Fruit fly (Drosophila melanogaster) whole organism, embryonic: ENCODE data around the gene Acp65Aa.

ENCODE experiments used
- Atf-2 ChIP-seq: fragments of 200-800 bp; sonication (Bioruptor generic); optimal IDR thresholded peaks from 2 replicates; lab custom pipeline; 2016; ENCODE audit warnings: missing biosample characterization, missing genetic modification characterization
- Atf3 ChIP-seq: fragments of 200-800 bp; sonication (Bioruptor generic); optimal IDR thresholded peaks from 3 replicates; lab custom pipeline; 2016; ENCODE audit warnings: missing biosample characterization, missing genetic modification characterization
- BEAF-32 ChIP-seq: fragments of 200-800 bp; sonication (Bioruptor generic); optimal IDR thresholded peaks from 3 replicates; lab custom pipeline; 2017; ENCODE audit warnings: missing biosample characterization, missing genetic modification characterization, mild to moderate bottlenecking, moderate library complexity, missing genetic modification reagents
- BtbVII ChIP-seq: fragments of 200-800 bp; sonication (Bioruptor generic); optimal IDR thresholded peaks from 3 replicates; lab custom pipeline; 2017; ENCODE audit warnings: missing biosample characterization, mild to moderate bottlenecking, missing genetic modification characterization
- CG10267 ChIP-seq: fragments of 200-800 bp; sonication (Bioruptor generic); optimal IDR thresholded peaks from 2 replicates; lab custom pipeline; 2018; ENCODE audit warnings: missing biosample characterization, mild to moderate bottlenecking, missing genetic modification characterization, moderate library complexity
- CG10654 ChIP-seq: fragments of 200-800 bp; sonication (Bioruptor generic); optimal IDR thresholded peaks from 2 replicates; lab custom pipeline; 2016; ENCODE audit warnings: missing biosample characterization, missing genetic modification characterization
- CG11504 ChIP-seq: fragments of 200-800 bp; sonication (Bioruptor generic); optimal IDR thresholded peaks from 3 replicates; lab custom pipeline; 2019; ENCODE audit warnings: missing biosample characterization, mild to moderate bottlenecking, missing genetic modification characterization, moderate library complexity
- CG12769 ChIP-seq: fragments of 200-800 bp; sonication (Bioruptor generic); optimal IDR thresholded peaks from 2 replicates; lab custom pipeline; 2019; ENCODE audit warnings: missing biosample characterization, mild to moderate bottlenecking, missing genetic modification characterization, moderate library complexity
- CG15011 ChIP-seq: fragments of 200-800 bp; sonication (Bioruptor generic); optimal IDR thresholded peaks from 3 replicates; lab custom pipeline; 2018; ENCODE audit warnings: missing biosample characterization, mild to moderate bottlenecking, missing genetic modification characterization
- CG31365 ChIP-seq: fragments of 200-800 bp; sonication (Bioruptor generic); optimal IDR thresholded peaks from 2 replicates; lab custom pipeline; 2018; ENCODE audit warnings: missing biosample characterization, mild to moderate bottlenecking, missing genetic modification characterization
- CG31388 ChIP-seq: fragments of 200-800 bp; sonication (Bioruptor generic); optimal IDR thresholded peaks from 2 replicates; lab custom pipeline; 2016; ENCODE audit warnings: missing biosample characterization, missing genetic modification characterization
- CG32532 ChIP-seq: fragments of 200-800 bp; sonication (Bioruptor generic); IDR thresholded peaks from 2 replicates; pipeline ENCODE4 v1.3.6; 2022; ENCODE audit warnings: missing biosample characterization, missing genetic modification characterization
- CG32767 ChIP-seq: fragments of 200-800 bp; sonication (Bioruptor generic); IDR thresholded peaks from 2 replicates; pipeline ENCODE4 v1.3.6; 2022; ENCODE audit warnings: missing biosample characterization, missing genetic modification characterization
- CG6254 ChIP-seq: fragments of 200-800 bp; sonication (Bioruptor generic); optimal IDR thresholded peaks from 3 replicates; lab custom pipeline; 2017; ENCODE audit warnings: mild to moderate bottlenecking, missing biosample characterization, missing genetic modification reagents, missing genetic modification characterization
- CG7357 ChIP-seq: fragments of 200-800 bp; sonication (Bioruptor generic); IDR thresholded peaks from 3 replicates; pipeline ENCODE4 v1.3.6; 2022; ENCODE audit warnings: missing biosample characterization, missing genetic modification characterization
- CG8290 ChIP-seq, 3 experiments: fragments of 200-800 bp; sonication (Bioruptor generic); optimal IDR thresholded peaks; 2 replicates each; lab custom pipeline; 2016 to 2019; ENCODE audit warnings: missing biosample characterization in 3 of 3, missing genetic modification characterization in 3 of 3, mild to moderate bottlenecking in 2 of 3, moderate library complexity in 1 of 3
- Chrac-16 ChIP-seq: fragments of 200-800 bp; sonication (Bioruptor generic); optimal IDR thresholded peaks from 3 replicates; lab custom pipeline; 2016; ENCODE audit warnings: missing biosample characterization, missing genetic modification characterization
- CrebB ChIP-seq: fragments of 200-800 bp; sonication (Bioruptor generic); optimal IDR thresholded peaks from 3 replicates; lab custom pipeline; 2018; ENCODE audit warnings: missing biosample characterization, mild to moderate bottlenecking, missing genetic modification characterization
- Dip2 ChIP-seq: fragments of 200-800 bp; sonication (Bioruptor generic); IDR thresholded peaks from 2 replicates; pipeline ENCODE4 v1.3.6; 2022; ENCODE audit warnings: missing biosample characterization, missing genetic modification characterization
- Dref ChIP-seq: fragments of 200-800 bp; sonication (Bioruptor generic); IDR thresholded peaks from 2 replicates; pipeline ENCODE4 v1.3.6; 2022; ENCODE audit warnings: missing biosample characterization, missing genetic modification characterization
- Drgx ChIP-seq: fragments of 200-800 bp; sonication (Bioruptor generic); IDR thresholded peaks from 2 replicates; pipeline ENCODE4 v1.3.6; 2022; ENCODE audit warnings: missing biosample characterization, missing genetic modification characterization
- Ets65A ChIP-seq: fragments of 200-800 bp; sonication (Bioruptor generic); peaks from one replicate; lab custom pipeline; 2016; ENCODE audit warnings: missing biosample characterization, missing genetic modification characterization
- Fer1 ChIP-seq: fragments of 200-800 bp; sonication (Bioruptor generic); optimal IDR thresholded peaks from 2 replicates; lab custom pipeline; 2017; ENCODE audit warnings: missing biosample characterization, mild to moderate bottlenecking, missing genetic modification characterization
- HHEX ChIP-seq: fragments of 200-800 bp; sonication (Bioruptor generic); optimal IDR thresholded peaks from 3 replicates; lab custom pipeline; 2017; ENCODE audit warnings: missing biosample characterization, mild to moderate bottlenecking, missing genetic modification characterization, missing genetic modification reagents
- HmgD ChIP-seq: fragments of 200-800 bp; sonication (Bioruptor generic); optimal IDR thresholded peaks from 3 replicates; lab custom pipeline; 2016; ENCODE audit warnings: missing biosample characterization, missing genetic modification characterization
- Hsf ChIP-seq: fragments of 200-800 bp; sonication (Bioruptor generic); optimal IDR thresholded peaks from 3 replicates; lab custom pipeline; 2016; ENCODE audit warnings: missing biosample characterization, missing genetic modification characterization
- Mad ChIP-seq: fragments of 200-800 bp; sonication (Bioruptor generic); optimal IDR thresholded peaks from 2 replicates; lab custom pipeline; 2016; ENCODE audit warnings: missing biosample characterization, missing genetic modification characterization
- Six4 ChIP-seq: fragments of 200-800 bp; sonication (Bioruptor generic); optimal IDR thresholded peaks from 2 replicates; lab custom pipeline; 2016; ENCODE audit warnings: missing biosample characterization, missing genetic modification characterization
- ab ChIP-seq: fragments of 200-800 bp; sonication (Bioruptor generic); optimal IDR thresholded peaks from 2 replicates; lab custom pipeline; 2016; ENCODE audit warnings: missing biosample characterization, missing genetic modification characterization
- az2 ChIP-seq: fragments of 200-800 bp; sonication (Bioruptor generic); optimal IDR thresholded peaks from 3 replicates; lab custom pipeline; 2016; ENCODE audit warnings: missing biosample characterization, missing genetic modification characterization
- bab2 ChIP-seq: fragments of 200-800 bp; sonication (Bioruptor generic); optimal IDR thresholded peaks from 2 replicates; lab custom pipeline; 2016; ENCODE audit warnings: missing biosample characterization, missing genetic modification characterization
- danr ChIP-seq: fragments of 200-800 bp; sonication (Bioruptor generic); IDR thresholded peaks from 2 replicates; pipeline ENCODE4 v1.3.6; 2022; ENCODE audit warnings: missing biosample characterization, missing genetic modification characterization
- disco-r ChIP-seq: fragments of 200-800 bp; sonication (Bioruptor generic); optimal IDR thresholded peaks from 2 replicates; lab custom pipeline; 2016; ENCODE audit warnings: missing biosample characterization, missing genetic modification characterization
- ewg ChIP-seq: fragments of 200-800 bp; sonication (Bioruptor generic); optimal IDR thresholded peaks from 3 replicates; lab custom pipeline; 2017; ENCODE audit warnings: mild to moderate bottlenecking, missing biosample characterization, missing genetic modification reagents, missing genetic modification characterization
- gem ChIP-seq: fragments of 200-800 bp; sonication (Bioruptor generic); optimal IDR thresholded peaks from 2 replicates; lab custom pipeline; 2019; ENCODE audit warnings: missing biosample characterization, mild to moderate bottlenecking, missing genetic modification characterization, moderate library complexity
- gsb ChIP-seq: fragments of 200-800 bp; sonication (Bioruptor generic); IDR thresholded peaks from 2 replicates; pipeline ENCODE4 v1.3.6; 2022; ENCODE audit warnings: missing biosample characterization, missing genetic modification characterization
- gt ChIP-seq: fragments of 200-800 bp; sonication (Bioruptor generic); IDR thresholded peaks from 2 replicates; pipeline ENCODE4 v1.3.6; 2022; ENCODE audit warnings: missing biosample characterization, missing genetic modification characterization
- hb ChIP-seq: fragments of 200-800 bp; sonication (Bioruptor generic); IDR thresholded peaks from 3 replicates; pipeline ENCODE4 v1.3.6; 2022; ENCODE audit warnings: missing biosample characterization, missing genetic modification characterization; ENCODE audit not compliant: partially characterized antibody
- hkb ChIP-seq, 2 experiments: fragments of 200-800 bp in 1 of 2; fragments of >200 bp in 1 of 2; sonication (Bioruptor generic) in 1 of 2; IDR thresholded peaks in 1 of 2; optimal IDR thresholded peaks in 1 of 2; 2 replicates each; pipeline versions ENCODE4 v1.3.6 to Lab custom; 2017 to 2022; ENCODE audit warnings: missing biosample characterization in 1 of 2, missing genetic modification characterization in 1 of 2
- jumu ChIP-seq: fragments of 200-800 bp; sonication (Bioruptor generic); optimal IDR thresholded peaks from 3 replicates; lab custom pipeline; 2016; ENCODE audit warnings: missing biosample characterization, missing genetic modification characterization
- ken ChIP-seq: fragments of 200-800 bp; sonication (Bioruptor generic); IDR thresholded peaks from 3 replicates; pipeline ENCODE4 v1.3.6; 2022; ENCODE audit warnings: missing biosample characterization, missing genetic modification characterization
- sens-2 ChIP-seq: fragments of 200-800 bp; sonication (Bioruptor generic); IDR thresholded peaks from 2 replicates; pipeline ENCODE4 v1.3.6; 2022; ENCODE audit warnings: missing biosample characterization, missing genetic modification characterization
- slbo ChIP-seq: fragments of 200-800 bp; sonication (Bioruptor generic); IDR thresholded peaks from 2 replicates; pipeline ENCODE4 v1.3.6; 2022; ENCODE audit warnings: missing biosample characterization, missing genetic modification characterization
- sna ChIP-seq: fragments of 200-800 bp; sonication (Bioruptor generic); IDR thresholded peaks from 2 replicates; pipeline ENCODE4 v1.3.6; 2022; ENCODE audit warnings: missing biosample characterization, missing genetic modification characterization; ENCODE audit not compliant: partially characterized antibody
- sug ChIP-seq: fragments of 200-800 bp; optimal IDR thresholded peaks from 2 replicates; lab custom pipeline; 2019; ENCODE audit warnings: missing biosample characterization, mild to moderate bottlenecking, missing genetic modification characterization, moderate library complexity
- toy ChIP-seq: fragments of 200-800 bp; sonication (Bioruptor generic); IDR thresholded peaks from 2 replicates; pipeline ENCODE4 v1.3.6; 2022; ENCODE audit warnings: missing biosample characterization, missing genetic modification characterization
- wdn ChIP-seq: fragments of 200-800 bp; sonication (Bioruptor generic); IDR thresholded peaks from 2 replicates; pipeline ENCODE4 v1.3.6; 2022; ENCODE audit warnings: missing biosample characterization, missing genetic modification characterization
- wor ChIP-seq: fragments of 200-800 bp; sonication (Bioruptor generic); IDR thresholded peaks from 2 replicates; pipeline ENCODE4 v1.3.6; 2022; ENCODE audit warnings: missing biosample characterization, missing genetic modification characterization
- yki ChIP-seq: fragments of >200 bp; optimal IDR thresholded peaks from 3 replicates; lab custom pipeline; 2018
- zen2 ChIP-seq: fragments of 200-800 bp; sonication (Bioruptor generic); IDR thresholded peaks from 3 replicates; pipeline ENCODE4 v1.3.6; 2022; ENCODE audit warnings: missing biosample characterization, missing genetic modification characterization; ENCODE audit not compliant: partially characterized antibody

The Acp65Aa gene

dm6 chr3L:6184884-6185438 is 32.4 kb upstream of the Acp65Aa start, which contains the start of the genes D19B and CG43293 (continued):
- TF ChIP-seq gsb (GFP tag; lab: Robert Waterston, UW): peak; percentile 75
- peak; percentile 86 for TF ChIP-seq Dref (GFP tag; lab: Robert Waterston, UW)
- TF ChIP-seq Atf-2 (GFP tag; lab: Kevin White, UChicago): peak; percentile 73
- TF ChIP-seq ewg (GFP tag; lab: Kevin White, UChicago): peak; percentile 90
- peak; percentile 54; the same call in 1 of the 2 replicates for TF ChIP-seq sna
- TF ChIP-seq CG32767 (GFP tag; lab: Robert Waterston, UW): peak; percentile 84
- TF ChIP-seq CG11504 (tag; lab: Kevin White, UChicago): peak; percentile 87
- no peak for TF ChIP-seq yki
- peak; percentile 72 for TF ChIP-seq ab (GFP tag; lab: Kevin White, UChicago)
- peak; percentile 81 for TF ChIP-seq CrebB
- peak; percentile 82 for TF ChIP-seq CG10267 (tag; lab: Kevin White, UChicago)
- TF ChIP-seq Hsf: peak; percentile 86
- TF ChIP-seq wdn: peak; percentile 87
- peak; percentile 98 for TF ChIP-seq Ets65A (GFP tag; lab: Kevin White, UChicago)
- TF ChIP-seq ken (GFP tag; lab: Robert Waterston, UW): peak; percentile 90
- TF ChIP-seq CG8290 (GFP tag; optimal IDR thresholded peaks at IDR 0.05; lab: Kevin White, UChicago): peak; percentile 74
- peak in 1 of 2 experiments; percentile 98 for TF ChIP-seq CG8290 (tag; optimal IDR thresholded peaks at IDR 0.05; lab: Kevin White, UChicago)
- TF ChIP-seq HmgD (GFP tag; lab: Kevin White, UChicago): peak; percentile 85
- TF ChIP-seq CG15011 (GFP tag; lab: Kevin White, UChicago): no peak
- TF ChIP-seq Six4 (GFP tag; lab: Kevin White, UChicago): peak; percentile 90
- no peak for TF ChIP-seq gt (GFP tag; lab: Robert Waterston, UW)
- TF ChIP-seq zen2 (GFP tag; lab: Robert Waterston, UW): peak; percentile 5; the same call in 1 of the 3 replicates
- peak; percentile 54; the same call in 1 of the 3 replicates for TF ChIP-seq CG7357 (GFP tag; lab: Robert Waterston, UW)
- no peak for TF ChIP-seq hkb (optimal IDR thresholded peaks at IDR 0.05; lab: Kevin White, UChicago)
- TF ChIP-seq hkb (GFP tag; IDR thresholded peaks at IDR 0.05; lab: Robert Waterston, UW): peak; percentile 91
- peak; percentile 89 for TF ChIP-seq jumu (GFP tag; lab: Kevin White, UChicago)
- TF ChIP-seq CG31388 (GFP tag; lab: Kevin White, UChicago): peak; percentile 66
- 0 out of 2 replicates have a peak, but pooled peaks have one; percentile 54 for TF ChIP-seq toy
- peak; percentile 87 for TF ChIP-seq Mad
- peak; percentile 97 for TF ChIP-seq CG32532 (GFP tag; lab: Robert Waterston, UW)
- TF ChIP-seq wor (GFP tag; lab: Robert Waterston, UW): peak; percentile 79
- no peak for TF ChIP-seq hb (GFP tag; lab: Robert Waterston, UW)
- peak; percentile 92 for TF ChIP-seq Drgx (GFP tag; lab: Robert Waterston, UW)
- TF ChIP-seq BtbVII (GFP tag; lab: Kevin White, UChicago): peak; percentile 81
- peak; percentile 58 for TF ChIP-seq CG31365
- TF ChIP-seq BEAF-32 (GFP tag; lab: Kevin White, UChicago): peak; percentile 43
- TF ChIP-seq gem (tag; lab: Kevin White, UChicago): peak; percentile 90
- no peak for TF ChIP-seq CG12769 (tag; lab: Kevin White, UChicago)
- peak; percentile 97 for TF ChIP-seq slbo (GFP tag; lab: Robert Waterston, UW)
- TF ChIP-seq sug (tag; lab: Kevin White, UChicago): peak; percentile 80
- peak; percentile 87 for TF ChIP-seq Fer1 (GFP tag; lab: Kevin White, UChicago)
- TF ChIP-seq CG6254 (GFP tag; lab: Kevin White, UChicago): peak; percentile 77
- peak; percentile 84 for TF ChIP-seq HHEX (GFP tag; lab: Kevin White, UChicago)
- peak; percentile 57 for TF ChIP-seq disco-r
- peak; percentile 94 for TF ChIP-seq az2 (GFP tag; lab: Kevin White, UChicago)
- TF ChIP-seq CG10654 (GFP tag; lab: Kevin White, UChicago): peak; percentile 86
- TF ChIP-seq sens-2 (GFP tag; lab: Robert Waterston, UW): peak; percentile 64
- TF ChIP-seq bab2 (GFP tag; lab: Kevin White, UChicago): peak; percentile 91
- TF ChIP-seq Chrac-16: peak; percentile 91
- peak; percentile 77 for TF ChIP-seq Atf3 (GFP tag; lab: Kevin White, UChicago)
- no peak for TF ChIP-seq Dip2 (GFP tag; lab: Robert Waterston, UW)
- peak; percentile 78 for TF ChIP-seq danr (GFP tag; lab: Robert Waterston, UW)
